Fruit fly (Drosophila melanogaster) whole organism, wandering third instar larva: ENCODE data around the gene CG8543.

Experiments
- Abd-B ChIP-seq: fragments of >200 bp; optimal IDR thresholded peaks from 2 replicates; lab custom pipeline; 2017; ENCODE audit warnings: missing biosample characterization, missing genetic modification characterization
- CG32264 ChIP-seq: fragments of 200-800 bp; sonication (Bioruptor generic); optimal IDR thresholded peaks from 2 replicates; lab custom pipeline; 2016; ENCODE audit warnings: missing biosample characterization, missing genetic modification characterization
- CG9705 ChIP-seq: fragments of 200-800 bp; sonication (Bioruptor generic); optimal IDR thresholded peaks from 2 replicates; lab custom pipeline; 2018; ENCODE audit warnings: missing biosample characterization, mild to moderate bottlenecking, missing genetic modification characterization
- CrebA ChIP-seq: fragments of 200-800 bp; sonication (Bioruptor generic); optimal IDR thresholded peaks from 2 replicates; lab custom pipeline; 2016; ENCODE audit warnings: missing biosample characterization, mild to moderate bottlenecking, missing genetic modification characterization, borderline replicate concordance
- Dfd ChIP-seq: fragments of >200 bp; optimal IDR thresholded peaks from 2 replicates; lab custom pipeline; 2017; ENCODE audit warnings: missing biosample characterization, missing genetic modification characterization
- Dif ChIP-seq: fragments of 200-275, 200-300 bp; sonication (Bioruptor generic); optimal IDR thresholded peaks from 2 replicates; lab custom pipeline; 2018; ENCODE audit warnings: missing biosample characterization, missing genetic modification characterization; ENCODE audit not compliant: partially characterized antibody
- GATAd ChIP-seq: sonication (Bioruptor generic); optimal IDR thresholded peaks from 2 replicates; lab custom pipeline; 2016; ENCODE audit warnings: missing biosample characterization, missing genetic modification characterization
- HLH106 ChIP-seq: fragments of 200-800 bp; optimal IDR thresholded peaks from 3 replicates; lab custom pipeline; 2019; ENCODE audit warnings: missing biosample characterization, mild to moderate bottlenecking, missing genetic modification characterization, moderate library complexity
- Hnf4 ChIP-seq: fragments of 200-800 bp; sonication (Bioruptor generic); optimal IDR thresholded peaks from 2 replicates; lab custom pipeline; 2016; ENCODE audit warnings: missing biosample characterization, mild to moderate bottlenecking, missing genetic modification characterization
- Hr78 ChIP-seq: fragments of >200 bp; optimal IDR thresholded peaks from 2 replicates; lab custom pipeline; 2017; ENCODE audit warnings: missing biosample characterization, missing genetic modification characterization
- Hr83 ChIP-seq: fragments of 200-300 bp; sonication (Bioruptor generic); optimal IDR thresholded peaks from 2 replicates; lab custom pipeline; 2016; ENCODE audit warnings: missing biosample characterization, mild to moderate bottlenecking, missing genetic modification characterization, moderate library complexity; ENCODE audit not compliant: poor library complexity, severe bottlenecking
- Mio ChIP-seq: sonication (Bioruptor generic); optimal IDR thresholded peaks from 2 replicates; lab custom pipeline; 2016; ENCODE audit warnings: missing biosample characterization, missing genetic modification characterization
- Myc ChIP-seq: fragments of >200 bp; optimal IDR thresholded peaks from 2 replicates; lab custom pipeline; 2017
- N ChIP-seq: fragments of >200 bp; optimal IDR thresholded peaks from 2 replicates; lab custom pipeline; 2018; ENCODE audit warnings: missing biosample characterization, missing external identifiers, missing genetic modification characterization
- OdsH ChIP-seq: fragments of 200-800 bp; sonication (Bioruptor generic); optimal IDR thresholded peaks from 2 replicates; lab custom pipeline; 2016; ENCODE audit warnings: missing biosample characterization, mild to moderate bottlenecking, missing genetic modification characterization
- Sp1 ChIP-seq: fragments of 200-800 bp; sonication (Bioruptor generic); optimal IDR thresholded peaks from 3 replicates; lab custom pipeline; 2019; ENCODE audit warnings: missing biosample characterization, mild to moderate bottlenecking, missing genetic modification characterization, moderate library complexity
- br ChIP-seq: fragments of 200-800 bp; sonication (Bioruptor generic); optimal IDR thresholded peaks from 2 replicates; lab custom pipeline; 2016; ENCODE audit warnings: missing biosample characterization, missing genetic modification characterization
- brk ChIP-seq: fragments of 200-800 bp; sonication (Bioruptor generic); optimal IDR thresholded peaks from 2 replicates; lab custom pipeline; 2016; ENCODE audit warnings: missing biosample characterization, mild to moderate bottlenecking, missing genetic modification characterization
- dl ChIP-seq, 2 experiments: fragments of 175-275, 200-275 bp in 1 of 2; fragments of 200-275 bp in 1 of 2; sonication (Bioruptor generic); optimal IDR thresholded peaks; lab custom pipeline; 2018; ENCODE audit warnings: mild to moderate bottlenecking in 2 of 2, missing biosample characterization in 2 of 2, missing genetic modification characterization in 2 of 2, moderate library complexity in 2 of 2; ENCODE audit not compliant: partially characterized antibody in 2 of 2, insufficient read depth in 1 of 2
- dmrt93B ChIP-seq: fragments of 200-800 bp; sonication (Bioruptor generic); optimal IDR thresholded peaks from 2 replicates; lab custom pipeline; 2018; ENCODE audit warnings: missing biosample characterization, mild to moderate bottlenecking, missing genetic modification characterization
- dsf ChIP-seq: sonication (Bioruptor generic); optimal IDR thresholded peaks from 2 replicates; lab custom pipeline; 2016; ENCODE audit warnings: missing biosample characterization, missing genetic modification characterization, borderline replicate concordance
- ey ChIP-seq: fragments of 200-800 bp; sonication (Bioruptor generic); optimal IDR thresholded peaks from 2 replicates; lab custom pipeline; 2016; ENCODE audit warnings: missing biosample characterization, missing genetic modification characterization
- foxo ChIP-seq, 2 experiments: fragments of 200-800 bp; sonication (Bioruptor generic); optimal IDR thresholded peaks; 2 replicates in 1 of 2; 3 replicates in 1 of 2; lab custom pipeline; 2016 to 2017; ENCODE audit warnings: missing biosample characterization in 2 of 2, missing genetic modification characterization in 2 of 2
- h ChIP-seq: fragments of 200-800 bp; sonication (Bioruptor generic); optimal IDR thresholded peaks from 3 replicates; lab custom pipeline; 2016; ENCODE audit warnings: missing biosample characterization, mild to moderate bottlenecking, missing genetic modification characterization
- jim ChIP-seq: fragments of 175-275, 200-325 bp; sonication (Bioruptor generic); optimal IDR thresholded peaks from 2 replicates; lab custom pipeline; 2016; ENCODE audit warnings: missing biosample characterization, mild to moderate bottlenecking, missing genetic modification characterization
- lola ChIP-seq: fragments of >200 bp; optimal IDR thresholded peaks from 2 replicates; lab custom pipeline; 2017; ENCODE audit warnings: missing biosample characterization, missing genetic modification characterization
- pan ChIP-seq: fragments of >200 bp; optimal IDR thresholded peaks from 2 replicates; lab custom pipeline; 2017
- psq ChIP-seq: fragments of 200-800 bp; sonication (Bioruptor generic); optimal IDR thresholded peaks from 3 replicates; lab custom pipeline; 2017; ENCODE audit warnings: missing biosample characterization, mild to moderate bottlenecking, missing genetic modification characterization, moderate library complexity
- rgr ChIP-seq: fragments of 200-800 bp; sonication (Bioruptor generic); optimal IDR thresholded peaks from 3 replicates; lab custom pipeline; 2016; ENCODE audit warnings: missing biosample characterization, mild to moderate bottlenecking, missing genetic modification characterization
- sage ChIP-seq: fragments of 200-800 bp; sonication (Bioruptor generic); optimal IDR thresholded peaks from 2 replicates; lab custom pipeline; 2016; ENCODE audit warnings: missing biosample characterization, mild to moderate bottlenecking, missing genetic modification characterization
- sv ChIP-seq: fragments of 200-800 bp; sonication (Bioruptor generic); optimal IDR thresholded peaks from 3 replicates; lab custom pipeline; 2016; ENCODE audit warnings: missing biosample characterization, missing genetic modification characterization
- tai ChIP-seq: sonication (Bioruptor generic); optimal IDR thresholded peaks from 2 replicates; lab custom pipeline; 2016; ENCODE audit warnings: missing biosample characterization, missing genetic modification characterization
- usp ChIP-seq: fragments of >200 bp; optimal IDR thresholded peaks from 2 replicates; lab custom pipeline; 2017; ENCODE audit warnings: missing biosample characterization, missing genetic modification characterization
- woc ChIP-seq: sonication (Bioruptor generic); optimal IDR thresholded peaks from 2 replicates; lab custom pipeline; 2016; ENCODE audit warnings: missing biosample characterization, mild to moderate bottlenecking, missing genetic modification characterization

CG8543 gene

dm6 chr3L:7471259-7471658, 1.2 kb upstream of the CG8543 start, which contains the start of gene CG8541:
Gene CG8541 (plus strand): TSS chr3L:7471559.
- TF ChIP-seq HLH106 (tag; lab: Kevin White, UChicago) = no peak
- TF ChIP-seq br (GFP tag; lab: Kevin White, UChicago) = no peak
- TF ChIP-seq tai (GFP tag; lab: Kevin White, UChicago) = no peak
- TF ChIP-seq ey (GFP tag; lab: Kevin White, UChicago) = no peak
- TF ChIP-seq h = no peak
- TF ChIP-seq rgr = no peak
- no peak for TF ChIP-seq N (GFP tag; lab: Kevin White, UChicago)

- TF ChIP-seq tai (GFP tag; lab: Kevin White, UChicago) = no peak
- no peak for TF ChIP-seq Dfd
- no peak for TF ChIP-seq brk (GFP tag; lab: Kevin White, UChicago)
These were observed 4.9 kb downstream of the CG8543 start, which contains the start of the genes CG42660, CG42661 and Tsp66A for dm6 chr3L:7465209-7465608. Gene CG42660 (plus strand): TSS chr3L:7465509. Gene CG42661 (plus strand): TSS chr3L:7465509. Gene Tsp66A (plus strand): TSS chr3L:7465509.

- TF ChIP-seq foxo (GFP tag; optimal IDR thresholded peaks at IDR 0.05; lab: Kevin White, UChicago) = no peak
- TF ChIP-seq Hr78 (GFP tag; lab: Kevin White, UChicago) = no peak
- TF ChIP-seq Sp1 = no peak
- no peak for TF ChIP-seq dsf (GFP tag; lab: Kevin White, UChicago)
- TF ChIP-seq Mio (GFP tag; lab: Kevin White, UChicago) = no peak
- no peak for TF ChIP-seq dl (GFP tag; optimal IDR thresholded peaks at IDR 0.05; lab: Kevin White, UChicago; ENCODE audit: insufficient read depth in 1 of 2, partially characterized antibody in 2 of 2)
- no peak for TF ChIP-seq CG9705 (GFP tag; lab: Kevin White, UChicago)
- no peak for TF ChIP-seq tai (GFP tag; lab: Kevin White, UChicago)
- no peak for TF ChIP-seq woc (GFP tag; lab: Kevin White, UChicago)
- TF ChIP-seq CrebA (GFP tag; lab: Kevin White, UChicago) = no peak
- TF ChIP-seq GATAd (GFP tag; lab: Kevin White, UChicago) = no peak
- no peak for TF ChIP-seq sv (GFP tag; lab: Kevin White, UChicago)
- no peak for TF ChIP-seq Myc (lab: Kevin White, UChicago)
- no peak for TF ChIP-seq Hr83 (GFP tag; lab: Kevin White, UChicago)
- TF ChIP-seq jim (GFP tag; lab: Kevin White, UChicago) = no peak
- TF ChIP-seq sage (GFP tag; lab: Kevin White, UChicago) = no peak
- TF ChIP-seq OdsH (GFP tag; lab: Kevin White, UChicago) = no peak
These were observed 14.3 kb downstream of the CG8543 start, which contains the start of gene ppk26 for dm6 chr3L:7455849-7456248. Gene ppk26 (plus strand): TSS chr3L:7456149.

- TF ChIP-seq Abd-B (GFP tag; lab: Kevin White, UChicago) (no peak), brk (GFP tag; lab: Kevin White, UChicago) (no peak), Mio (GFP tag; lab: Kevin White, UChicago) (no peak), rgr (no peak), Hr78 (GFP tag; lab: Kevin White, UChicago) (no peak), usp (GFP tag; lab: Kevin White, UChicago) (no peak), HLH106 (tag; lab: Kevin White, UChicago) (no peak), h (no peak), pan (no peak), Dif (GFP tag; lab: Kevin White, UChicago) (no peak), Hr83 (GFP tag; lab: Kevin White, UChicago) (no peak), psq (no peak), Hnf4 (no peak), dmrt93B (GFP tag; lab: Kevin White, UChicago) (no peak), CG32264 (no peak)
These were observed 19.5 kb downstream of the CG8543 start, which contains the start of gene CG33278 for dm6 chr3L:7450553-7450952. Gene CG33278 (plus strand): TSS chr3L:7450853.

dm6 chr3L:7449097-7449496, 21.0 kb downstream of the CG8543 start:
- no peak for TF ChIP-seq foxo (GFP tag; optimal IDR thresholded peaks at IDR 0.05; lab: Kevin White, UChicago)
- TF ChIP-seq Hr78 (GFP tag; lab: Kevin White, UChicago) = no peak
- TF ChIP-seq ey (GFP tag; lab: Kevin White, UChicago) = no peak
- no peak for TF ChIP-seq dl (GFP tag; optimal IDR thresholded peaks at IDR 0.05; lab: Kevin White, UChicago; ENCODE audit: insufficient read depth in 1 of 2, partially characterized antibody in 2 of 2)
- TF ChIP-seq usp (GFP tag; lab: Kevin White, UChicago) = no peak
- TF ChIP-seq HLH106 (tag; lab: Kevin White, UChicago) = no peak
- TF ChIP-seq tai (GFP tag; lab: Kevin White, UChicago) = no peak
- no peak for TF ChIP-seq Hr83 (GFP tag; lab: Kevin White, UChicago)
- TF ChIP-seq br (GFP tag; lab: Kevin White, UChicago) = no peak
- no peak for TF ChIP-seq Sp1
- TF ChIP-seq Hnf4 = no peak
- no peak for TF ChIP-seq N (GFP tag; lab: Kevin White, UChicago)
- no peak for TF ChIP-seq GATAd (GFP tag; lab: Kevin White, UChicago)
- no peak for TF ChIP-seq CG32264
- no peak for TF ChIP-seq Dif (GFP tag; lab: Kevin White, UChicago)
- no peak for TF ChIP-seq Abd-B (GFP tag; lab: Kevin White, UChicago)
- TF ChIP-seq lola = no peak
- no peak for TF ChIP-seq sage (GFP tag; lab: Kevin White, UChicago)
- TF ChIP-seq OdsH (GFP tag; lab: Kevin White, UChicago) = no peak
- no peak for TF ChIP-seq h
